Fruit fly (Drosophila melanogaster) whole organism, embryonic: Measurements from ENCODE around the gene LUBEL.

Experiments
- ATbp ChIP-seq: fragments of 200-800 bp; sonication (Bioruptor generic); optimal IDR thresholded peaks from 2 replicates; lab custom pipeline; 2017; ENCODE audit warnings: missing biosample characterization, mild to moderate bottlenecking, missing genetic modification characterization, missing genetic modification reagents
- CG12391 ChIP-seq: fragments of 200-800 bp; sonication (Bioruptor generic); optimal IDR thresholded peaks from 3 replicates; lab custom pipeline; 2018; ENCODE audit warnings: missing biosample characterization, mild to moderate bottlenecking, missing genetic modification characterization, moderate library complexity
- CG13287 ChIP-seq: fragments of 200-800 bp; sonication (Bioruptor generic); IDR thresholded peaks from 2 replicates; pipeline ENCODE4 v1.3.6; 2022; ENCODE audit warnings: missing biosample characterization, missing genetic modification characterization; ENCODE audit not compliant: partially characterized antibody
- CG15601 ChIP-seq: fragments of 200-800 bp; sonication (Bioruptor generic); optimal IDR thresholded peaks from 3 replicates; lab custom pipeline; 2019; ENCODE audit warnings: missing biosample characterization, mild to moderate bottlenecking, missing genetic modification characterization, moderate library complexity
- CG1602 ChIP-seq: fragments of 200-800 bp; sonication (Bioruptor generic); optimal IDR thresholded peaks from 3 replicates; lab custom pipeline; 2016; ENCODE audit warnings: missing biosample characterization, missing genetic modification characterization
- CG16863 ChIP-seq: fragments of 200-800 bp; sonication (Bioruptor generic); optimal IDR thresholded peaks from 3 replicates; lab custom pipeline; 2016; ENCODE audit warnings: missing biosample characterization, missing genetic modification characterization
- CG2712 ChIP-seq: fragments of 200-800 bp; optimal IDR thresholded peaks from 3 replicates; lab custom pipeline; 2019; ENCODE audit warnings: missing biosample characterization, mild to moderate bottlenecking, missing genetic modification characterization, moderate library complexity
- CG30020 ChIP-seq: fragments of 200-800 bp; optimal IDR thresholded peaks from 2 replicates; lab custom pipeline; 2019; ENCODE audit warnings: missing biosample characterization, mild to moderate bottlenecking, missing genetic modification characterization, moderate library complexity
- CG34376 ChIP-seq: fragments of 200-800 bp; sonication (Bioruptor generic); optimal IDR thresholded peaks from 2 replicates; lab custom pipeline; 2018; ENCODE audit warnings: missing biosample characterization, mild to moderate bottlenecking, missing genetic modification characterization
- CG34422 ChIP-seq: fragments of 200-800 bp; sonication (Bioruptor generic); IDR thresholded peaks from 3 replicates; pipeline ENCODE4 v1.3.6; 2022; ENCODE audit warnings: missing biosample characterization, missing genetic modification characterization
- CG3847 ChIP-seq: fragments of 200-800 bp; sonication (Bioruptor generic); IDR thresholded peaks from 2 replicates; pipeline ENCODE4 v1.3.6; 2022; ENCODE audit warnings: missing biosample characterization, missing genetic modification characterization
- CG7357 ChIP-seq: fragments of 200-800 bp; sonication (Bioruptor generic); IDR thresholded peaks from 3 replicates; pipeline ENCODE4 v1.3.6; 2022; ENCODE audit warnings: missing biosample characterization, missing genetic modification characterization
- CG7928 ChIP-seq: fragments of 200-800 bp; sonication (Bioruptor generic); optimal IDR thresholded peaks from 2 replicates; lab custom pipeline; 2017; ENCODE audit warnings: missing biosample characterization, mild to moderate bottlenecking, missing genetic modification characterization
- CoRest ChIP-seq: fragments of 200-800 bp; sonication (Bioruptor generic); optimal IDR thresholded peaks from 3 replicates; lab custom pipeline; 2018; ENCODE audit warnings: missing biosample characterization, mild to moderate bottlenecking, missing genetic modification characterization, moderate library complexity
- CrebB ChIP-seq: fragments of 200-800 bp; sonication (Bioruptor generic); optimal IDR thresholded peaks from 3 replicates; lab custom pipeline; 2018; ENCODE audit warnings: missing biosample characterization, mild to moderate bottlenecking, missing genetic modification characterization
- Dad ChIP-seq: fragments of 200-800 bp; sonication (Bioruptor generic); optimal IDR thresholded peaks from 3 replicates; lab custom pipeline; 2016; ENCODE audit warnings: missing biosample characterization, missing genetic modification characterization
- Dref ChIP-seq: fragments of 200-800 bp; sonication (Bioruptor generic); IDR thresholded peaks from 2 replicates; pipeline ENCODE4 v1.3.6; 2022; ENCODE audit warnings: missing biosample characterization, missing genetic modification characterization
- E2f1 ChIP-seq: fragments of 200-800 bp; sonication (Bioruptor generic); IDR thresholded peaks from 2 replicates; pipeline ENCODE4 v1.3.6; 2022; ENCODE audit warnings: missing biosample characterization, missing genetic modification characterization
- Fer3 ChIP-seq: fragments of 200-800 bp; sonication (Bioruptor generic); optimal IDR thresholded peaks from 2 replicates; lab custom pipeline; 2018; ENCODE audit warnings: missing biosample characterization, mild to moderate bottlenecking, missing genetic modification characterization, moderate library complexity
- H15 ChIP-seq: fragments of 200-800 bp; sonication (Bioruptor generic); IDR thresholded peaks from 3 replicates; pipeline ENCODE4 v1.3.6; 2022; ENCODE audit warnings: missing biosample characterization, missing genetic modification characterization
- Hmx ChIP-seq: fragments of 200-800 bp; sonication (Bioruptor generic); optimal IDR thresholded peaks from 2 replicates; lab custom pipeline; 2016; ENCODE audit warnings: missing biosample characterization, missing genetic modification characterization
- Med ChIP-seq: fragments of 200-800 bp; sonication (Bioruptor generic); peaks from one replicate; lab custom pipeline; 2016; ENCODE audit warnings: missing biosample characterization, missing genetic modification characterization, mild to moderate bottlenecking, inconsistent platforms, moderate library complexity
- NC2β ChIP-seq: fragments of 200-800 bp; sonication (Bioruptor generic); optimal IDR thresholded peaks from 2 replicates; lab custom pipeline; 2016; ENCODE audit warnings: missing biosample characterization, missing genetic modification characterization
- NK7.1 ChIP-seq: fragments of 200-800 bp; sonication (Bioruptor generic); optimal IDR thresholded peaks from 3 replicates; lab custom pipeline; 2016; ENCODE audit warnings: missing biosample characterization, missing genetic modification characterization
- Ptx1 ChIP-seq: fragments of 200-800 bp; sonication (Bioruptor generic); IDR thresholded peaks from 2 replicates; pipeline ENCODE4 v1.3.6; 2022; ENCODE audit warnings: missing biosample characterization, missing genetic modification characterization
- Spps ChIP-seq: fragments of 200-800 bp; sonication (Bioruptor generic); optimal IDR thresholded peaks from 2 replicates; lab custom pipeline; 2018; ENCODE audit warnings: missing biosample characterization, mild to moderate bottlenecking, missing genetic modification characterization
- Xrp1 ChIP-seq: fragments of 200-800 bp; sonication (Bioruptor generic); IDR thresholded peaks from 2 replicates; pipeline ENCODE4 v1.3.6; 2022; ENCODE audit warnings: missing biosample characterization, missing genetic modification characterization
- ap ChIP-seq: fragments of 200-800 bp; sonication (Bioruptor generic); IDR thresholded peaks from 2 replicates; pipeline ENCODE4 v1.3.6; 2022; ENCODE audit warnings: missing biosample characterization, missing genetic modification characterization
- bigmax ChIP-seq: fragments of 200-800 bp; sonication (Bioruptor generic); optimal IDR thresholded peaks from 2 replicates; lab custom pipeline; 2018; ENCODE audit warnings: missing biosample characterization, mild to moderate bottlenecking, missing genetic modification characterization
- bsh ChIP-seq, 2 experiments: fragments of 200-800 bp; sonication (Bioruptor generic); optimal IDR thresholded peaks; 2 replicates each; lab custom pipeline; 2017 to 2018; ENCODE audit warnings: mild to moderate bottlenecking in 2 of 2, missing biosample characterization in 2 of 2, missing genetic modification characterization in 2 of 2, moderate library complexity in 1 of 2
- chif ChIP-seq, 2 experiments: fragments of 200-800 bp; sonication (Bioruptor generic); optimal IDR thresholded peaks; 3 replicates each; lab custom pipeline; 2016; ENCODE audit warnings: missing biosample characterization in 2 of 2, missing genetic modification characterization in 2 of 2
- chm ChIP-seq: fragments of 200-800 bp; sonication (Bioruptor generic); IDR thresholded peaks from 2 replicates; pipeline ENCODE4 v1.3.6; 2022; ENCODE audit warnings: missing biosample characterization, missing genetic modification characterization
- crc ChIP-seq: fragments of 200-800 bp; sonication (Bioruptor generic); optimal IDR thresholded peaks from 2 replicates; lab custom pipeline; 2016; ENCODE audit warnings: missing biosample characterization, missing genetic modification characterization
- danr ChIP-seq: fragments of 200-800 bp; sonication (Bioruptor generic); IDR thresholded peaks from 2 replicates; pipeline ENCODE4 v1.3.6; 2022; ENCODE audit warnings: missing biosample characterization, missing genetic modification characterization
- disco-r ChIP-seq: fragments of 200-800 bp; sonication (Bioruptor generic); optimal IDR thresholded peaks from 2 replicates; lab custom pipeline; 2016; ENCODE audit warnings: missing biosample characterization, missing genetic modification characterization
- eve ChIP-seq, 2 experiments: fragments of >200 bp; optimal IDR thresholded peaks; 2 replicates each; lab custom pipeline; 2017; ENCODE audit warnings: missing biosample characterization in 2 of 2, missing genetic modification characterization in 2 of 2
- fd96Cb ChIP-seq: fragments of 200-800 bp; sonication (Bioruptor generic); optimal IDR thresholded peaks from 2 replicates; lab custom pipeline; 2018; ENCODE audit warnings: missing biosample characterization, mild to moderate bottlenecking, missing genetic modification characterization, moderate library complexity
- ftz-f1 ChIP-seq: fragments of 200-800 bp; sonication (Bioruptor generic); optimal IDR thresholded peaks from 2 replicates; lab custom pipeline; 2016; ENCODE audit warnings: missing biosample characterization, missing genetic modification characterization
- ken ChIP-seq: fragments of 200-800 bp; sonication (Bioruptor generic); IDR thresholded peaks from 3 replicates; pipeline ENCODE4 v1.3.6; 2022; ENCODE audit warnings: missing biosample characterization, missing genetic modification characterization
- klu ChIP-seq: fragments of 200-800 bp; sonication (Bioruptor generic); IDR thresholded peaks from 2 replicates; pipeline ENCODE4 v1.3.6; 2022; ENCODE audit warnings: missing biosample characterization, missing genetic modification characterization
- lilli ChIP-seq: fragments of 200-800 bp; sonication (Bioruptor generic); optimal IDR thresholded peaks from 3 replicates; lab custom pipeline; 2016; ENCODE audit warnings: missing biosample characterization, missing genetic modification characterization
- lmd ChIP-seq: fragments of 200-800 bp; sonication (Bioruptor generic); IDR thresholded peaks from 2 replicates; pipeline ENCODE4 v1.3.6; 2022; ENCODE audit warnings: missing biosample characterization, missing genetic modification characterization
- odd ChIP-seq: fragments of 200-800 bp; sonication (Bioruptor generic); optimal IDR thresholded peaks from 2 replicates; lab custom pipeline; 2017; ENCODE audit warnings: missing biosample characterization, mild to moderate bottlenecking, missing genetic modification characterization
- pfk ChIP-seq: fragments of 200-800 bp; sonication (Bioruptor generic); optimal IDR thresholded peaks from 2 replicates; lab custom pipeline; 2018; ENCODE audit warnings: missing biosample characterization, mild to moderate bottlenecking, missing genetic modification characterization, moderate library complexity
- sd ChIP-seq: fragments of 200-800 bp; sonication (Bioruptor generic); optimal IDR thresholded peaks from 3 replicates; lab custom pipeline; 2018; ENCODE audit warnings: missing biosample characterization, mild to moderate bottlenecking, missing genetic modification characterization, moderate library complexity
- sens-2 ChIP-seq: fragments of 200-800 bp; sonication (Bioruptor generic); IDR thresholded peaks from 2 replicates; pipeline ENCODE4 v1.3.6; 2022; ENCODE audit warnings: missing biosample characterization, missing genetic modification characterization
- sr ChIP-seq: fragments of 200-800 bp; sonication (Bioruptor generic); IDR thresholded peaks from 3 replicates; pipeline ENCODE4 v1.3.6; 2022; ENCODE audit warnings: missing biosample characterization, missing genetic modification characterization
- tup ChIP-seq: fragments of 200-800 bp; sonication (Bioruptor generic); optimal IDR thresholded peaks from 2 replicates; lab custom pipeline; 2016; ENCODE audit warnings: missing biosample characterization, mild to moderate bottlenecking, missing genetic modification characterization, moderate library complexity
- z ChIP-seq: fragments of 200-800 bp; sonication (Bioruptor generic); IDR thresholded peaks from 3 replicates; pipeline ENCODE4 v1.3.6; 2022; ENCODE audit warnings: missing biosample characterization, missing genetic modification characterization
- zen2 ChIP-seq: fragments of 200-800 bp; sonication (Bioruptor generic); IDR thresholded peaks from 3 replicates; pipeline ENCODE4 v1.3.6; 2022; ENCODE audit warnings: missing biosample characterization, missing genetic modification characterization; ENCODE audit not compliant: partially characterized antibody
- zfh1 ChIP-seq: fragments of 200-800 bp; sonication (Bioruptor generic); IDR thresholded peaks from 3 replicates; pipeline ENCODE4 v1.3.6; 2022; ENCODE audit warnings: missing biosample characterization, missing genetic modification characterization
- zfh2 ChIP-seq: fragments of 200-800 bp; sonication (Bioruptor generic); optimal IDR thresholded peaks from 2 replicates; lab custom pipeline; 2016; ENCODE audit warnings: missing biosample characterization, missing genetic modification characterization

The LUBEL gene

DNA sequence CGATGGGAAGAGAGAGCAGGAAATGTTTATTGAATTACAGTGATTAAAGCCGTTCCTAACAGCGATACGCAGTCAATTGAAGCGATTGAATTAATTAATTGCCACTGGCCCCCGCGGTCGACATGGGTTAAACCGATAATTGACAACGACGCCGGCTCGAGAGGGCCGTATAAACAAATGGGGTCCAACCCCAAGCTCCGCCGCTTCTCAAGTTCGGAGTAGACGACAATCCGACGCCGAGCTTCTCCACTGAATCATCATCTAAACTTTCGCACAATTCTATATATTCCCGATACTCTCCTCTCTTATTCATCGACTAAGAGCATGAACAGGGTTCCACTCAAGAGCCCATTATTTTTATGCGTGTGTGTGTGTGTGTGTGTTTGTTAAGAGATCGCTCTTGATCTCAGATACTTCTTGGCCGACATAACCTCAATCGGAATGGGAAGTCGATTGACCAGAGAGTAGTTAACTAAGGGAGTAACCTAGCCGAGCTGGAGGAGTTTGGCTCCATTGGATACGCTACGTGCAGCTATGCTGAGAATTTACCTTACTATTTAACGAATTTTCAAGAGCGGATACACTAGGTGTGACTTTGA lies 19.4 kb upstream of the LUBEL start (continued):
- TF ChIP-seq CoRest (no peak), z (GFP tag; lab: Robert Waterston, UW) (peak; percentile 97), CG12391 (tag; lab: Kevin White, UChicago) (no peak), Dad (no peak), CG16863 (no peak), CG34376 (peak; percentile 10), fd96Cb (tag; lab: Kevin White, UChicago) (no peak), ken (no peak), ATbp (GFP tag; lab: Kevin White, UChicago) (no peak), ap (GFP tag; lab: Robert Waterston, UW) (no peak), CG15601 (no peak), ftz-f1 (GFP tag; lab: Kevin White, UChicago) (no peak), sens-2 (no peak), bigmax (GFP tag; lab: Kevin White, UChicago) (peak; percentile 98), bsh (GFP tag; optimal IDR thresholded peaks at IDR 0.05; lab: Kevin White, UChicago) (no peak), zen2 (GFP tag; lab: Robert Waterston, UW) (0 out of 3 replicates have a peak, but pooled peaks have one; percentile 4), CG13287 (GFP tag; lab: Robert Waterston, UW) (peak; percentile 51), pfk (no peak), sd (peak; percentile 57), NC2β (GFP tag; lab: Kevin White, UChicago) (no peak), chif (GFP tag; optimal IDR thresholded peaks at IDR 0.05; lab: Kevin White, UChicago) (no peak), CG7928 (GFP tag; lab: Kevin White, UChicago) (no peak), Xrp1 (GFP tag; lab: Robert Waterston, UW) (no peak), Fer3 (no peak), eve (GFP tag; optimal IDR thresholded peaks at IDR 0.05; lab: Kevin White, UChicago) (no peak), H15 (GFP tag; lab: Robert Waterston, UW) (no peak), disco-r (GFP tag; lab: Kevin White, UChicago) (no peak), CG3847 (GFP tag; lab: Robert Waterston, UW) (no peak), chm (peak; percentile 73), CG34422 (peak; percentile 25; the same call in 1 of the 3 replicates), crc (no peak), lmd (GFP tag; lab: Robert Waterston, UW) (no peak), odd (no peak), Dref (GFP tag; lab: Robert Waterston, UW) (no peak), CG2712 (no peak), klu (GFP tag; lab: Robert Waterston, UW) (no peak), CG7357 (GFP tag; lab: Robert Waterston, UW) (no peak), zfh1 (GFP tag; lab: Robert Waterston, UW) (no peak), tup (GFP tag; lab: Kevin White, UChicago) (no peak), Ptx1 (GFP tag; lab: Robert Waterston, UW) (no peak), CG1602 (GFP tag; lab: Kevin White, UChicago) (no peak), danr (no peak), NK7.1 (no peak), CG30020 (no peak), Med (GFP tag; lab: Kevin White, UChicago) (peak; percentile 49), zfh2 (GFP tag; lab: Kevin White, UChicago) (no peak), lilli (GFP tag; lab: Kevin White, UChicago) (no peak), sr (GFP tag; lab: Robert Waterston, UW) (no peak), Hmx (GFP tag; lab: Kevin White, UChicago) (no peak), E2f1 (no peak), Spps (tag; lab: Kevin White, UChicago) (no peak), CrebB (tag; lab: Kevin White, UChicago) (peak; percentile 42)
